Worm (Caenorhabditis elegans) whole organism, young adult: ENCODE measurements around the gene pfs-2.

Experiments used
- C06A6.2 ChIP-seq: fragments of 200-800 bp; sonication (Bioruptor generic); conservative IDR thresholded peaks from 2 replicates; pipeline ENCODE4 v1.3.6; 2022; ENCODE audit warnings: missing genetic modification characterization, missing compliant biosample characterization
- D2030.7 ChIP-seq: fragments of 200-800 bp; sonication (Bioruptor generic); IDR thresholded peaks from 2 replicates; pipeline ENCODE4 v1.3.6; 2022; ENCODE audit warnings: missing genetic modification reagents, missing genetic modification characterization, missing compliant biosample characterization
- F49E8.2 ChIP-seq: sonication (generic microtip); optimal IDR thresholded peaks from 3 replicates; lab custom pipeline; 2017; ENCODE audit warnings: missing genetic modification characterization, mild to moderate bottlenecking, missing compliant biosample characterization, antibody characterized with exemption, moderate library complexity; ENCODE audit not compliant: insufficient read depth
- F52B5.7 ChIP-seq: sonication (generic microtip); optimal IDR thresholded peaks from 2 replicates; lab custom pipeline; 2016; ENCODE audit warnings: mild to moderate bottlenecking, missing genetic modification characterization, missing compliant biosample characterization
- F57C9.4 ChIP-seq: sonication (generic microtip); optimal IDR thresholded peaks from 2 replicates; lab custom pipeline; 2017; ENCODE audit warnings: mild to moderate bottlenecking, missing genetic modification characterization, missing compliant biosample characterization
- K12H6.12 ChIP-seq: fragments of 200-800 bp; sonication (Bioruptor generic); optimal IDR thresholded peaks from 2 replicates; lab custom pipeline; 2018; ENCODE audit warnings: mild to moderate bottlenecking, missing genetic modification characterization, missing compliant biosample characterization
- T26A5.8 ChIP-seq: sonication (generic microtip); optimal IDR thresholded peaks from 2 replicates; lab custom pipeline; 2016; ENCODE audit warnings: missing genetic modification characterization, missing compliant biosample characterization
- ama-1 ChIP-seq, 3 experiments: fragments of 150-350 bp in 1 of 3; sonication (generic microtip) in 2 of 3; optimal IDR thresholded peaks; 2 replicates each; lab custom pipeline; 2014 to 2018; ENCODE audit warnings: missing biosample characterization in 2 of 3, missing genetic modification characterization in 2 of 3, missing genetic modification reagents in 2 of 3
- atf-7 ChIP-seq: sonication (generic microtip); optimal IDR thresholded peaks from 2 replicates; lab custom pipeline; 2017; ENCODE audit warnings: mild to moderate bottlenecking, missing genetic modification characterization, missing compliant biosample characterization
- attf-5 ChIP-seq: fragments of 200-800 bp; sonication (Bioruptor generic); optimal IDR thresholded peaks from 2 replicates; lab custom pipeline; 2018; ENCODE audit warnings: mild to moderate bottlenecking, missing genetic modification characterization, missing compliant biosample characterization
- ceh-100 ChIP-seq: fragments of 200-800 bp; sonication (Bioruptor generic); IDR thresholded peaks from 2 replicates; pipeline ENCODE4 v1.3.6; 2022; ENCODE audit warnings: missing genetic modification reagents, missing genetic modification characterization, missing compliant biosample characterization
- ceh-79 ChIP-seq: sonication (generic microtip); optimal IDR thresholded peaks from 2 replicates; lab custom pipeline; 2017; ENCODE audit warnings: mild to moderate bottlenecking, missing genetic modification characterization, missing compliant biosample characterization
- ceh-91 ChIP-seq: fragments of 200-800 bp; sonication (Bioruptor generic); IDR thresholded peaks from 2 replicates; pipeline ENCODE4 v1.3.6; 2022; ENCODE audit warnings: missing genetic modification reagents, missing genetic modification characterization, missing compliant biosample characterization
- chd-7 ChIP-seq: sonication (generic microtip); optimal IDR thresholded peaks from 2 replicates; lab custom pipeline; 2016; ENCODE audit warnings: mild to moderate bottlenecking, missing genetic modification characterization, moderate library complexity, missing compliant biosample characterization
- dpl-1 ChIP-seq: fragments of 150-350 bp; optimal IDR thresholded peaks from 2 replicates; lab custom pipeline; 2014; ENCODE audit warnings: missing biosample characterization, missing genetic modification reagents, missing genetic modification characterization
- efl-1 ChIP-seq: fragments of 150-350 bp; optimal IDR thresholded peaks from 2 replicates; lab custom pipeline; 2014; ENCODE audit warnings: missing biosample characterization, missing genetic modification reagents, missing genetic modification characterization
- egrh-3 ChIP-seq: fragments of 200-800 bp; sonication (Bioruptor generic); IDR thresholded peaks from 2 replicates; pipeline ENCODE4 v1.3.6; 2022; ENCODE audit warnings: missing genetic modification reagents, missing genetic modification characterization, missing compliant biosample characterization
- ekl-4 ChIP-seq: fragments of 200-800 bp; sonication (Bioruptor generic); IDR thresholded peaks from 2 replicates; pipeline ENCODE4 v1.3.6; 2022; ENCODE audit warnings: missing genetic modification reagents, missing genetic modification characterization, missing compliant biosample characterization
- fkh-3 ChIP-seq: sonication (generic microtip); optimal IDR thresholded peaks from 2 replicates; lab custom pipeline; 2016; ENCODE audit warnings: mild to moderate bottlenecking, missing genetic modification characterization, missing compliant biosample characterization
- hlh-12 ChIP-seq: sonication (generic microtip); optimal IDR thresholded peaks from 2 replicates; lab custom pipeline; 2016; ENCODE audit warnings: missing genetic modification characterization, missing compliant biosample characterization
- hmg-1.2 ChIP-seq: fragments of 200-800 bp; sonication (Bioruptor generic); IDR thresholded peaks from 2 replicates; pipeline ENCODE4 v1.3.6; 2022; ENCODE audit warnings: missing genetic modification reagents, missing genetic modification characterization, missing compliant biosample characterization
- hmg-20 ChIP-seq: fragments of 200-800 bp; sonication (Bioruptor generic); IDR thresholded peaks from 2 replicates; pipeline ENCODE4 v1.3.6; 2022; ENCODE audit warnings: missing genetic modification reagents, missing genetic modification characterization, missing compliant biosample characterization
- hrde-1 ChIP-seq: sonication (generic microtip); optimal IDR thresholded peaks from 2 replicates; lab custom pipeline; 2016; ENCODE audit warnings: missing genetic modification characterization, mild to moderate bottlenecking, missing compliant biosample characterization, moderate library complexity, missing genotype, missing genetic modification reagents, borderline replicate concordance
- let-526 ChIP-seq: fragments of 200-800 bp; sonication (Bioruptor generic); IDR thresholded peaks from 2 replicates; pipeline ENCODE4 v1.3.6; 2022; ENCODE audit warnings: missing genetic modification reagents, missing genetic modification characterization, missing compliant biosample characterization
- let-607 ChIP-seq, 2 experiments: fragments of 200-800 bp in 1 of 2; sonication (Bioruptor generic) in 1 of 2; sonication (generic microtip) in 1 of 2; optimal IDR thresholded peaks; 2 replicates each; lab custom pipeline; 2016 to 2018; ENCODE audit warnings: mild to moderate bottlenecking in 2 of 2, missing compliant biosample characterization in 2 of 2, missing genetic modification characterization in 2 of 2, moderate library complexity in 2 of 2, missing genotype in 1 of 2
- lin-54 ChIP-seq: fragments of 200-800 bp; sonication (Bioruptor generic); optimal IDR thresholded peaks from 2 replicates; lab custom pipeline; 2018; ENCODE audit warnings: mild to moderate bottlenecking, missing genetic modification characterization, missing compliant biosample characterization
- lsl-1 ChIP-seq: fragments of 200-800 bp; sonication (Bioruptor generic); optimal IDR thresholded peaks from 2 replicates; lab custom pipeline; 2018; ENCODE audit warnings: mild to moderate bottlenecking, missing genetic modification characterization, moderate library complexity, missing compliant biosample characterization
- madf-10 ChIP-seq: sonication (generic microtip); optimal IDR thresholded peaks from 2 replicates; lab custom pipeline; 2016; ENCODE audit warnings: mild to moderate bottlenecking, missing genetic modification characterization, missing compliant biosample characterization
- madf-6 ChIP-seq: fragments of 200-800 bp; sonication (Bioruptor generic); IDR thresholded peaks from 2 replicates; pipeline ENCODE4 v1.3.6; 2022; ENCODE audit warnings: missing genetic modification reagents, missing genetic modification characterization, missing compliant biosample characterization
- madf-8 ChIP-seq: fragments of 200-800 bp; sonication (Bioruptor generic); conservative IDR thresholded peaks from 2 replicates; pipeline ENCODE4 v1.3.6; 2022; ENCODE audit warnings: missing genetic modification reagents, missing genetic modification characterization, missing compliant biosample characterization
- mxl-1 ChIP-seq: sonication (generic microtip); optimal IDR thresholded peaks from 2 replicates; lab custom pipeline; 2016; ENCODE audit warnings: missing genetic modification characterization, missing compliant biosample characterization
- nfyb-1 ChIP-seq: fragments of 200-800 bp; sonication (Bioruptor generic); IDR thresholded peaks from 2 replicates; pipeline ENCODE4 v1.3.6; 2022; ENCODE audit warnings: missing genetic modification reagents, missing genetic modification characterization, missing compliant biosample characterization
- nhr-80 ChIP-seq: sonication (generic microtip); optimal IDR thresholded peaks from 2 replicates; lab custom pipeline; 2016; ENCODE audit warnings: missing genetic modification characterization, missing compliant biosample characterization
- nhr-90 ChIP-seq: sonication (generic microtip); optimal IDR thresholded peaks from 2 replicates; lab custom pipeline; 2016; ENCODE audit warnings: missing genotype, mild to moderate bottlenecking, missing genetic modification characterization, missing compliant biosample characterization
- rpc-1 ChIP-seq, 2 experiments: fragments of 150-350 bp in 1 of 2; sonication (generic microtip) in 1 of 2; optimal IDR thresholded peaks; 2 replicates each; lab custom pipeline; 2014 to 2018; ENCODE audit warnings: missing biosample characterization in 1 of 2, missing genetic modification characterization in 1 of 2, missing genetic modification reagents in 1 of 2, missing genotype in 1 of 2
- snpc-3.4 ChIP-seq: sonication (generic microtip); optimal IDR thresholded peaks from 2 replicates; lab custom pipeline; 2017; ENCODE audit warnings: missing genetic modification characterization, mild to moderate bottlenecking, missing compliant biosample characterization, antibody characterized with exemption, moderate library complexity, missing genotype, missing genetic modification reagents
- tbp1 ChIP-seq: fragments of 200-800 bp; sonication (Bioruptor generic); optimal IDR thresholded peaks from 2 replicates; lab custom pipeline; 2018; ENCODE audit warnings: mild to moderate bottlenecking, missing genetic modification characterization, missing compliant biosample characterization
- tlf-1 ChIP-seq: fragments of 200-800 bp; sonication (Bioruptor generic); optimal IDR thresholded peaks from 2 replicates; lab custom pipeline; 2018; ENCODE audit warnings: mild to moderate bottlenecking, missing genetic modification characterization, missing compliant biosample characterization
- unc-62 ChIP-seq: fragments of 150-350 bp; optimal IDR thresholded peaks from 2 replicates; lab custom pipeline; 2014; ENCODE audit warnings: missing biosample characterization, missing genetic modification reagents, missing genetic modification characterization
- zfh-2 ChIP-seq: fragments of 200-800 bp; sonication (Bioruptor generic); conservative IDR thresholded peaks from 2 replicates; pipeline ENCODE4 v1.3.6; 2022; ENCODE audit warnings: missing genetic modification reagents, missing genetic modification characterization, missing compliant biosample characterization
- ztf-18 ChIP-seq: sonication (generic microtip); optimal IDR thresholded peaks from 2 replicates; lab custom pipeline; 2016; ENCODE audit warnings: missing genotype, mild to moderate bottlenecking, missing genetic modification characterization, missing compliant biosample characterization
- ztf-26 ChIP-seq: sonication (generic microtip); optimal IDR thresholded peaks from 2 replicates; lab custom pipeline; 2017; ENCODE audit warnings: missing genetic modification characterization, missing compliant biosample characterization
- ztf-3 ChIP-seq: fragments of 200-800 bp; sonication (Bioruptor generic); optimal IDR thresholded peaks from 2 replicates; lab custom pipeline; 2018; ENCODE audit warnings: mild to moderate bottlenecking, missing genetic modification characterization, missing compliant biosample characterization

The pfs-2 gene

ce11 chrII:14312182-14312581 is 46.0 kb upstream of the pfs-2 start (continued):
- TF ChIP-seq ceh-100 (no peak), nhr-80 (tag; lab: Kevin White, UChicago) (no peak), D2030.7 (GFP tag; lab: Robert Waterston, UW) (peak; percentile 65; the same call in 1 of the 2 replicates), ztf-26 (no peak), madf-8 (peak; percentile 81), F57C9.4 (no peak), let-526 (GFP tag; lab: Robert Waterston, UW) (no peak), rpc-1 (optimal IDR thresholded peaks at IDR 0.05; lab: Kevin White, UChicago) (no peak), rpc-1 (tag; optimal IDR thresholded peaks at IDR 0.05; lab: Kevin White, UChicago) (no peak), ceh-91 (GFP tag; lab: Robert Waterston, UW) (peak; percentile 66), hrde-1 (no peak), ztf-18 (no peak), atf-7 (no peak), hlh-12 (tag; lab: Kevin White, UChicago) (no peak), let-607 (tag; optimal IDR thresholded peaks at IDR 0.05; lab: Kevin White, UChicago) (no peak), K12H6.12 (tag; lab: Kevin White, UChicago) (no peak), lin-54 (GFP tag; lab: Kevin White, UChicago) (peak; percentile 38), lsl-1 (GFP tag; lab: Kevin White, UChicago) (peak; percentile 95), attf-5 (no peak), nfyb-1 (GFP tag; lab: Robert Waterston, UW) (no peak), nhr-90 (tag; lab: Kevin White, UChicago) (no peak), tlf-1 (GFP tag; lab: Kevin White, UChicago) (no peak), egrh-3 (GFP tag; lab: Robert Waterston, UW) (no peak), ama-1 (optimal IDR thresholded peaks at IDR 0.05; lab: Kevin White, UChicago) (no peak), ama-1 (GFP tag; optimal IDR thresholded peaks at IDR 0.05; lab: Kevin White, UChicago) (no peak), tbp1 (GFP tag; lab: Kevin White, UChicago) (peak; percentile 9), C06A6.2 (GFP tag; lab: Robert Waterston, UW) (no peak), ztf-3 (no peak), hmg-20 (GFP tag; lab: Robert Waterston, UW) (no peak), unc-62 (GFP tag; lab: Kevin White, UChicago) (no peak), F49E8.2 (tag; lab: Kevin White, UChicago) (peak; percentile 50), madf-10 (tag; lab: Kevin White, UChicago) (no peak), ekl-4 (GFP tag; lab: Robert Waterston, UW) (no peak), chd-7 (tag; lab: Kevin White, UChicago) (no peak), zfh-2 (GFP tag; lab: Robert Waterston, UW) (no peak), mxl-1 (no peak), dpl-1 (GFP tag; lab: Kevin White, UChicago) (no peak), T26A5.8 (tag; lab: Kevin White, UChicago) (no peak), snpc-3.4 (tag; lab: Kevin White, UChicago) (peak; percentile 34), madf-6 (GFP tag; lab: Robert Waterston, UW) (peak; percentile 94), ceh-79 (tag; lab: Kevin White, UChicago) (no peak), fkh-3 (no peak), F52B5.7 (tag; lab: Kevin White, UChicago) (no peak), hmg-1.2 (GFP tag; lab: Robert Waterston, UW) (no peak), efl-1 (GFP tag; lab: Kevin White, UChicago) (peak; percentile 55)
- TF ChIP-seq, all 124 proteins: peak for 12
